Fruit fly (Drosophila melanogaster): ENCODE measurements around the gene Eig71Eb.

Gene Eig71Eb

DNA sequence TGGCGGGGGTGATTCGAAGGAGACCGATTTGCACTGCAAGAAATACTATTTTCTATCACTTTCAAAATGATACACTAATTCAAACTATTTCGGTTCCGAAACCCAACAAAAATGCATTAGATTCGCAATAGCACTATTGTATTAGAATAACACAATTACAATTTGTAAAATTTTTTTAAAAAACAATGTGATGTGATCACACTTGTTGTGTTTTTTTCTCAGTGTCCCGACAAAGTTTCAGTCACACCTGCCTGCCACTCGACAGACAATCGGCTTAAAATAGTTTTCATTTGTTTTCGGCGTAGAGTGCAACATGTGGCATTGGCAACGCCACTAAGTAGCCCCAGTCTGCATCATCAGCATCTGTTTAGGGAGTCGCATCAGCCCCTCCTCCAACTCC is 25.4 kb downstream of the Eig71Eb start (continued):
- TF ChIP-seq CG12659 (GFP tag; optimal IDR thresholded peaks at IDR 0.05) (peak; percentile 25), Lim3 (GFP tag; IDR thresholded peaks at IDR 0.05) (no peak), pum (GFP tag; optimal IDR thresholded peaks at IDR 0.05) (peak; percentile 78), Trl (optimal IDR thresholded peaks at IDR 0.05) (no peak), Trl (GFP tag; optimal IDR thresholded peaks at IDR 0.05) (peak; percentile 70), sisA (GFP tag; IDR thresholded peaks at IDR 0.05) (peak; percentile 64), CG1529 (GFP tag; optimal IDR thresholded peaks at IDR 0.05) (peak; percentile 66), pita (GFP tag; optimal IDR thresholded peaks at IDR 0.05) (no peak), HLH3B (GFP tag; IDR thresholded peaks at IDR 0.05) (peak; percentile 38; the same call in 1 of the 2 replicates), CG34376 (GFP tag; optimal IDR thresholded peaks at IDR 0.05) (no peak), Oaz (GFP tag; IDR thresholded peaks at IDR 0.05) (no peak), ac (GFP tag; optimal IDR thresholded peaks at IDR 0.05) (peak; percentile 80), pzg (GFP tag; optimal IDR thresholded peaks at IDR 0.05) (no peak), CG13424 (tag; optimal IDR thresholded peaks at IDR 0.05) (peak; percentile 61), sim (GFP tag; IDR thresholded peaks at IDR 0.05) (peak; percentile 59), BtbVII (GFP tag; optimal IDR thresholded peaks at IDR 0.05) (no peak), tup (GFP tag; optimal IDR thresholded peaks at IDR 0.05) (peak; percentile 53), CG3065 (GFP tag; optimal IDR thresholded peaks at IDR 0.05) (peak; percentile 8), CG13894 (tag; optimal IDR thresholded peaks at IDR 0.05) (no peak), CG11723 (GFP tag; optimal IDR thresholded peaks at IDR 0.05) (peak; percentile 44), dmrt99B (tag; optimal IDR thresholded peaks at IDR 0.05) (peak; percentile 56), btn (GFP tag; optimal IDR thresholded peaks at IDR 0.05) (peak; percentile 59), CG3838 (GFP tag; optimal IDR thresholded peaks at IDR 0.05) (no peak), CG14965 (GFP tag; optimal IDR thresholded peaks at IDR 0.05; ENCODE audit: borderline replicate concordance) (no peak), hkb (optimal IDR thresholded peaks at IDR 0.05) (no peak), hkb (GFP tag; IDR thresholded peaks at IDR 0.05) (peak; percentile 51), shn (GFP tag; optimal IDR thresholded peaks at IDR 0.05) (peak; percentile 26), CG43689 (GFP tag; IDR thresholded peaks at IDR 0.05) (no peak), caup (GFP tag; optimal IDR thresholded peaks at IDR 0.05; ENCODE audit: severe bottlenecking) (no peak), mld (GFP tag; IDR thresholded peaks at IDR 0.05; ENCODE audit: partially characterized antibody) (no peak), CG11398 (GFP tag; optimal IDR thresholded peaks at IDR 0.05) (no peak), CG7271 (tag; optimal IDR thresholded peaks at IDR 0.05) (peak; percentile 29), ATbp (GFP tag; optimal IDR thresholded peaks at IDR 0.05) (peak; percentile 50), HLH4C (GFP tag; IDR thresholded peaks at IDR 0.05; ENCODE audit: partially characterized antibody) (no peak), CG31441 (GFP tag; IDR thresholded peaks at IDR 0.05) (peak; percentile 82), CG10267 (tag; optimal IDR thresholded peaks at IDR 0.05) (peak; percentile 81), Bdp1 (GFP tag; optimal IDR thresholded peaks at IDR 0.05) (peak; percentile 45), CG15479 (GFP tag; optimal IDR thresholded peaks at IDR 0.05) (no peak), klu (GFP tag; IDR thresholded peaks at IDR 0.05) (no peak), grn (GFP tag; optimal IDR thresholded peaks at IDR 0.05) (no peak), jing (GFP tag; optimal IDR thresholded peaks at IDR 0.05) (peak; percentile 50), lola (GFP tag; optimal IDR thresholded peaks at IDR 0.05) (peak in 1 of 3 experiments; percentile 89), CG30403 (GFP tag; optimal IDR thresholded peaks at IDR 0.05) (peak; percentile 65), wek (GFP tag; optimal IDR thresholded peaks at IDR 0.05) (no peak), Bgb (GFP tag; IDR thresholded peaks at IDR 0.05; ENCODE audit: partially characterized antibody) (no peak), CG3407 (GFP tag; optimal IDR thresholded peaks at IDR 0.05) (peak; percentile 60), Scr (GFP tag; IDR thresholded peaks at IDR 0.05; ENCODE audit: partially characterized antibody) (no peak), Atf3 (GFP tag; optimal IDR thresholded peaks at IDR 0.05) (peak; percentile 78), mam (GFP tag; optimal IDR thresholded peaks at IDR 0.05) (peak; percentile 11), fd96Cb (tag; optimal IDR thresholded peaks at IDR 0.05) (peak; percentile 78), CG42726 (GFP tag; IDR thresholded peaks at IDR 0.05; ENCODE audit: partially characterized antibody) (no peak)

All from whole organism, embryonic.